Fruit fly (Drosophila melanogaster) ovary, adult (tissue): ENCODE data around the gene Sec61gamma.

Experiments
- CG17801 ChIP-seq: fragments of 200-800 bp; optimal IDR thresholded peaks from 2 replicates; lab custom pipeline; 2019; ENCODE audit warnings: missing biosample characterization, mild to moderate bottlenecking, missing genetic modification characterization, moderate library complexity; ENCODE audit not compliant: partially characterized antibody

The Sec61gamma gene

DNA sequence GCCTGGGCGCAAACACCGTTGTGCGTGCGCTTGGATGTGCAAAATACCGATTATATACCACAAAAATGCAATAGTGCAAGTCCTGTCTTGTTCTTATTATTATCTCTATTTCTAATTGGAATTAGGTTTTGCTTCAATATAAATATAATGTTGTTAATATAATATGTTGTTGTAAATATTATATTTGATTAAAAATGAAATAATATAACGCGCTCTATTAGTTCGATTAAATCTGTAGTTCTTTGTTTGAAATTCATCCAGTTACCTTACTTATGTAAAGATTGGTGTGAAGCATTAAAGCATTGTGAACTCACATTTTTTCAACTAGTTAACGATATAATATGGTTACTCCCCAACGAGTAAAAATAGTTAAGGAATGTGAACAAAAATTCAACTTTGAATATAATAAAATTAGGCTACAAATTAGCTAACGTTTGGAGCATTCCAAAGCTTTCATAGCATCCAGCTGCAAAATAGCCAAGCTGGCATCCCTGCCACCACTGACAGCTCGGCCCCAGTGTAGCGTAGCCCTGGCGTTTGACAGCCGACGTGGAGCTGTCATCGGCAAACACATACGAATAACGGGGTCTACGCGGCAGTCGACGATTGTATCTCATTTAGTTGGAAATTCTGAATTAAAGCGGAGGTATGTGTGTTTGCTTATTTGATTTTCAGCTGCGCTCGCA is at the start of gene Sec61gamma, which contains the start of gene CG12237:
TSS of gene Sec61gamma (plus strand) at position 509 of the 686 bp plus-strand sequence.
TSS of gene CG12237 (minus strand) at position 51 of the 686 bp plus-strand sequence.
- TF ChIP-seq CG17801 (GFP tag; lab: Kevin White, UChicago), result peak; percentile 45

DNA sequence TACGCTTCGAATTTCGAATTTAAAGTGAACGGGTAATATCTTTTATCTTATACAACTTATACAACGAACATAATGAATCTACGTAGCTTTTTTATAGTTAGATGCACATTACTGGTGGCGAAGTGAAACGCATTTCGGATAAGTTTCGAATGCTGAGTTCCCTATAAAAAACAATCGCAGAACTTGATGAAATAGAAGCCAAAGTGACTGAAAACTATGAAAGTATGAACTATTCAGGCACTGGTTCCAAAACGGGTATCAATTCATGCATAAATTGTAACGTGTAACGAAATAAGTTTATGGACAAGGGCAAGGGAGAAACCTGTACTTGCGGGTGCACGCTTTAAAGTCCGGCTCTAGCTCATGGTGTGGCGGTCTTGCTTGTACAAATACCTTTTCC is 47.3 kb upstream of the Sec61gamma start:
- TF ChIP-seq CG17801 (GFP tag; lab: Kevin White, UChicago), result no peak

DNA sequence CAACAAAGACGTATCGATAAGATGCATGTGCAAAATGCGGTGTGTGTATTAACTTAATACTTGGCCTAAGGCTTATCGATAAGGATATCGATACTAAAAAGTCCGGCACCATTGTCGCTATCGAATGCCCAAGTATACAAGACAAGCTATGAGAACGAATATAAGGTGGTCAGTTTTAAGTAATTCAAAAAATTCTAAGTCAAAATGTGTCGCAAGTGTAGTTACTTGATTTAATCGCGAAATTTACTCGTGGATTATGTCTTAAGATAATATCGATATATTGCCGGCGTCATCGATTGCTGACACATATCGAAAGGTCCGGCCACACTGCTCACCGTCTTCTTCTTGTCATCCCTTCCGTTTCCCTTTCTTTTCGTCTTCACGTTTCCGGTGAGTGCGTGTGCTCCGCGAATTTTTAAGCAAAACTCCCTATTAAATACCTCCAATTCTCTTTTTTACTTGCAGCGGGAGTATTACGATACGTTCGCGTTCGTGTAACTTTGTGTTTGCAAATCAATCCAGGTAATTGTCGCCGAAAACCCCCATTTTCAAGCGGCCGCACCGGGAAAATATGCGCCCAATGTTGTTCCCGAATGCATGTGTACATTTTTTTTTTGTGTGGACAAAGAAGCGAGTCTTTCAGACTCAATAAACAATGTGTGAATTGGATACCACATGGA is 45.3 kb upstream of the Sec61gamma start, which contains the start of gene RpS10b:
TSS of gene RpS10b (plus strand) at position 348 of the 680 bp plus-strand sequence.
- TF ChIP-seq CG17801 (GFP tag; lab: Kevin White, UChicago), result peak; percentile 91

DNA sequence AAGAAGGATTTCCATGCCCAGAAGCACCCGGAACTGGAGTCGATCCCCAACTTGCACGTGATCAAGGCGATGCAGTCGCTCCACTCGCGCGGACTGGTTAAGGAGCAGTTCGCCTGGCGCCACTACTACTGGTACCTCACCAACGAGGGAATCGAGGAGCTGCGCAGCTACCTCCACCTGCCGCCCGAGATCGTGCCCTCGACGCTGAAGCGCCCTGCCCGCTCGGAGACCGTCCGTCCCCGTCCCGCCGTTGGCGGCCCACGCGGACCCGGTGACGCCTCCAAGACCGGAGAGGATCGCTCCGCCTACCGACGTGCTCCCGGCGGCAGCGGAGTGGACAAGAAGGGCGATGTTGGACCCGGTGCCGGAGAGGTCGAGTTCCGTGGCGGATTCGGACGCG is 44.6 kb upstream of the Sec61gamma start:
- TF ChIP-seq CG17801 (GFP tag; lab: Kevin White, UChicago), result no peak

DNA sequence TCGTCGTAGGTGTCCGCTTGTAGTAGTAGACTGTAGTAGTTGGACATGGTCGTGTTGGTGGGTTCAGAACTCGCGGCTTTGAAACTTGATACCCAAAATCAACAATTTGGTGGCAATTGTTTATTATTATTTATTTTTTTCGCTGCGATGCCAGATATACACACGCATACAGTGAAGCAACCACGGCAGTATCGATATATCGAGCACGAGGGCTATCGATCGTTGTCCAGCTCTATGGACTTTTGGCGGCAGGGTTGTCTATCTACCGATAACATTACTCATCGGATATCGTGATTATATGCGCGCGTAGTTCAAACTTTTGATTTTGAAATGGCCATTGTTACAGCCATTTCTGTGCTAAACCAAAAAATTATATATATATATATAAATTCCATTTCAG is 41.5 kb upstream of the Sec61gamma start, which contains the start of gene CG14220:
TSS of gene CG14220 (minus strand) at position 208 of the 400 bp plus-strand sequence.
- TF ChIP-seq CG17801 (GFP tag; lab: Kevin White, UChicago), result peak; percentile 69

DNA sequence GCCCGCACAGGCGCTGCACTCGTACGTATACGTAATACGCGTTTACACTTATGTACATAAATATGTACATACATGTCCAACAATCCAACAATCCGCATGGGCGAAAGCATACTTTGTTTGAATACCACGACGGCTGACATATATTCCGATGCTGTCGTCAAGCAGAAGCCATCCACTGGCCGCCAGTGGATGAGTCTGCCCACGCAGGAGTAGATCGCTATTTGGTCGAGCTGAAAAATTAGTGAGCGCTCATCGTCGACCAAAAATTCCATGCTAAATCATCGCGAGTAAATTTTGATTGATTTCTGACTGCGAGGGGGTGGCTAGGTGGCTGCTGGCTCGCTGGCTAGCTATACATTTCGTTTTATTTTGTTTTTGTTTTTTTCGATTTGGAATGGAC is 40.6 kb upstream of the Sec61gamma start:
- no peak for TF ChIP-seq CG17801 (GFP tag; lab: Kevin White, UChicago)

DNA sequence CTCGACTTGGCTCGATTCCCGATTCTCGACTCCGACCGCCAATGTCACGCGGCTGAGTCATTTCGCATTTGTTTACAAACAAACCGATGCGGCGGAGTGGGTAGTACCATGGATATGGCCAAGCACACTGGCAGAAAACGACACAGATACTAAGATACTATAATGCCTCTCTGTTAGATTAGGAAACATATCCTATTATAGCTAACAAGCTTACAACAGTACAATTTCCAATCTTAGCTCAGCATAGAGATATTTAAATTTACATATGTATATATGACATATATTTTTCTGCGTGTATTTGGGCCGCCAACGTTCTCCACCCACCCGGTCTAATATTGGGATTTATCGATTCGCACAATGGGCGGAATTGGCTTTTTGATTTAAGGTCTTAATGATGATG is 39.2 kb upstream of the Sec61gamma start:
- no peak for TF ChIP-seq CG17801 (GFP tag; lab: Kevin White, UChicago)

DNA sequence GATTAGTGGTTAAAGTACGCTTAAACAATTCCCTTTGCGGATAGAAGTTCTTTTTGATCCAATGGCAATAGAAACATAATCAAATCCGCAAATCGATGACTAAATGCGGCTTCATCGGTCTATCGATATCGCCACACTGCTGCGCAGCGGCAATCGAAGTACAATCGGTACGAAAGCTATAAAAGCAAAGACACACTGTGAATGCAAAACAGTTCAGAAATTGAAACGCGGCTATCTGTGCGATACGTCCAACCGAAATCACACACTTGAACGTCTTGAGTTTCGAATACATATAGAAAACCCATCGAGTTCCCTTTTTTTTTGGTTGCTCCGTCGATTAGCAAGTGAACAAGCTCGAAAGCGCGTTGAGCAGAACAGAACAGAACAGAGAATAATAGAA is 38.1 kb upstream of the Sec61gamma start, which contains the start of gene CG14207:
TSS of gene CG14207 (plus strand) at position 203 of the 400 bp plus-strand sequence.
- TF ChIP-seq CG17801 (GFP tag; lab: Kevin White, UChicago), result no peak

DNA sequence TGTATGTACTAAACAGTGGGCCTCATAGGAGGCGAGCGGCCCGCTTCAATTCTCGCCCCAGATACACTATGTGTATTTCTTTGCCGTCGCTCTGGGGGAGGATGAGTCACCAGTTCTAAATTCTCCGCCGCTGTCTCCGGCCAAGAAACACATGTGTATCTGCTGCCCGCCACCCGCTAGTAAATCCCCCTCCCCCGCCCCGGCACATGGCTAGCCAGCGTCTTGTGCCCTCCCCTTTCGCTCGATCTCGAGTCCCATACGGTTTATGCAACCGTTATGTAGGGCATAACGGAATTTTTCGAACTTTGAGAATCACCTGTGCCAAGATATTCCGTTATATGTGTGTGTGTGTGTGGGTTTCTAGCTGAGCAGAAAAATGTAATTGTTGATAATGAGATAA is 37.2 kb upstream of the Sec61gamma start:
- no peak for TF ChIP-seq CG17801 (GFP tag; lab: Kevin White, UChicago)

DNA sequence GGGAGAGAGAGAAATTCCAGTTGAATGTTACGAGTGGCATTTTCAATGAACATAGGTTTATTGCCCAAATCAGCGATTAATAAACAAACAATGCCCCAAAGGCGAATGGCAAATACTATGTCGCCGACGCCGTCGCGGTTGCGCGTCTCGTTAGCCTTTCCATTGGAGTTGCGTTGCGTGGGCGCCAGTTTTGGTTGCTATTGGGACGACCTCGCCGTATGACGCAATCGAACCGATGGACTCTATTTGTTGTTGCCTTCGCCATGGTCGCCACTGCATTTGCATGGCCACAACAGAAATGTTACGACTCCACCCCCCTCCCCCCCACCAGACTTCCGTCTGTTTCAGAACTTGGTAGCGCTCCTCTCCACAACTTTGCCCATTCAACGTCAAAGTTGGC is 36.6 kb upstream of the Sec61gamma start:
- no peak for TF ChIP-seq CG17801 (GFP tag; lab: Kevin White, UChicago)

DNA sequence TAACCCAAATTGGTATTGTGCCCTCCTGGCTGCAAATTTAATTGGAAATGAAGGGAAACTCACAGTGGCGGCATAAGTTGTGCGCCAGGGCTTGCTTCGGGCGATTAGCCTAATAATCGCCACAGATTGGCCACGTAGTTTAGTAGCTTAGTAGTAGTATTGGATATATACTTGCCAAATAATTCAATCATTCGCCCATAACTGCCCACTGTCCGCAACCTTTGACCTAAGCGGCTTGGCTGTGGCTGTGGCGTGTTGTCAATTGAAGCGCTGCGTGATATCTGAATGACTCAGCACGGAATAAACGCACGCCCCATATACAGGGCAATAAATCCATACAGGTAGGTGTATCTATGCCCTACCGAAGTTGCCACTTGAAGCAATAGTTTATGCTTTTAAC is 36.2 kb upstream of the Sec61gamma start:
- no peak for TF ChIP-seq CG17801 (GFP tag; lab: Kevin White, UChicago)

DNA sequence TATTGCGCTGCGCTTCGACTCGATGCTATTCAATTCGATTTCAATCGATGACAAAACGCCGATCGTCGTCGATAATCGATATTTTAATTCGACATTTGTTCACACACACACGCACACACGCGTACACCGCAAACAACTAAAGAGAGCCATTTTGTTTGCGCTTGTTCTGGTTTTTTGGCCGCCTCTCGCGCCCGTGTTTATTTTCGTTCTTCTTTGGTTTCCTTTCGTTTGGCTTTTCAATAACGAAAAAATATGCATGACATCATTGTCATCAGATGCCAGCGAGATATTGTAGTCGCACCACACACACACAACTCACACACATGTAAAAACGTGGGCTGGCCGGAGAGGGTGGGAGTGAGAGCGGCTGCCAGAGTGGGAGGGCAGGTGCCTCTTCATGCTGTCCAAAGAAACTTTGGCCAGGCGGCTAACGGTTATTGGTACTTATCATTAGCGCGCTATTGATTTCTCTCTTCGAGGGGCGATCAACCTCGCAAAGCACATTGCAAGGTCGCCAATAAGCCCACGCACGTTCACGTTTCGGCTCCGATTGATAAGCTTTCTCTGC is 35.0 kb upstream of the Sec61gamma start:
- no peak for TF ChIP-seq CG17801 (GFP tag; lab: Kevin White, UChicago)

DNA sequence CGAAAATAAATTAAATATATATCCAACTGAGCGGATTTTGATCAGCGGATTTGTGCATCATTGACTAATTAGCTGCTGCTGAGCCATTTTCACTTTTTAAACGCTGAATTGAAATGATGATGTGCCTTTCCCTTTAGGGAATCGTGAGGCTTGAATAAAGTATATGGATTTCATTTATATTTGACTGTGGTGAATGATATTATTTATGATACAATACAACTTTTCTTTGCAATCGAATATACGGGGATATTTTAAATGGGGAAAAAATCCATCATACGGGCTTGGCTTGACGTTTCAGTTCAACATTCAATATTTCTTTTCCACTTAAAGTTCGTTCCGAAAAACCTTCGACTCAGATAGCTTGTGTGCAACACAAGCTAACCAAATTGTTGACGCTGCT is 31.9 kb upstream of the Sec61gamma start, which contains the start of the genes Shawn and Tyler:
TSS of gene Shawn (plus strand) at position 301 of the 400 bp plus-strand sequence.
TSS of gene Tyler (plus strand) at position 301 of the 400 bp plus-strand sequence.
- no peak for TF ChIP-seq CG17801 (GFP tag; lab: Kevin White, UChicago)

DNA sequence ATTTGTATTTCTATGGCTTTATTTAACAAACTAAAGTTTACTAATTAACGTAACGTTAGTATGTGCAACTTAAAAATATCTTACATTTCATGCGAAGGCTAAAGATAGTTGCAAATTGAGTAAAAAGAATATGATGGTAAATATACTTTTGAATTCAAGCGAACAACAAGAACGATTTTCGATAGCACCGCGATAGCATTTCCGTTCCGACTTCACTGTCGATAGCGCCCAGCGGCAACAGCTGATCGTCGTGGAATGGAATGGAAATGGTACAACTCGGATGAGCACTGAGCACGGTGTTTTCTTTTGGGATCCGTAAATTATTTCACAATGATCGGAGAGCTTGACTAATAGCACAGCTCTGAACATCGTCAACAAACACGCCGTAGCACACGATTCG is 29.7 kb upstream of the Sec61gamma start:
- TF ChIP-seq CG17801 (GFP tag; lab: Kevin White, UChicago), result peak; percentile 85

DNA sequence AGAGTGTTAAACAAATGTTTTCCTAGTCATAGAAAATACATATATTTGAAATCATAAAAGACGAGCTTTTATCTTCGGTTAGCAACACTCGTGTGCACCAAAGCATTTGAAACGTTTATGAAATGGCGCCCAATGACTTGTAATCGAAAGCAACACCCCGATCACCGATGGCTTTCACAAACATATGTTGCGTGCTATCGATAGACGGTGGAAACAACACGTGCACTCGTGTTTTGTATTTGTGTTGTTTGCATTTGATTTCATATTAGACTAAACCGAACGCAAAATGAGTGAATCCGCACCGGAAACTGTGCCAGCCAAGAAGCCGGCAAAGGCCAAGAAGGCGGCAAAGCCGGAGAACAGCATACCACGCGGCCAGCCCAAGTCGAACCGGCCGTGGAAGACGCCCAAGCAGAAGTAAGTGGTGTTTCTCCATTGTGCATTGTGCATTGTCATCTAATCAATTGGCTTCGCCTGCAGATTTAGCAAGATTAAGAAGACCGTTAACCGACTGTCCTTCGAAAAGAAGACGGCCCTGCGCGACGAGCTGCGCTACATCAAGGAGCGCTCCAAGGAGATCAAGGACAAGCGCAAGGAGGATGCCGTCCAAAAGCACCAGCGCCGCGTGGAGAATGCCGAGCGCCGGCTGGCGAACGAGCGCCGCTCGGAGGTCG is 27.0 kb upstream of the Sec61gamma start, which contains the start of gene CG14210:
TSS of gene CG14210 (plus strand) at position 207 of the 674 bp plus-strand sequence.
- no peak for TF ChIP-seq CG17801 (GFP tag; lab: Kevin White, UChicago)
